Worm (Caenorhabditis elegans) whole organism, L3 larva: Measurements from ENCODE around the gene C17H12.10.

ENCODE experiments used
- R02D3.7 ChIP-seq: fragments of 150-350 bp; optimal IDR thresholded peaks from 2 replicates; lab custom pipeline; 2014; ENCODE audit warnings: missing biosample characterization, missing genetic modification characterization
- aly-2 ChIP-seq: fragments of 150-350 bp; optimal IDR thresholded peaks from 2 replicates; lab custom pipeline; 2014; ENCODE audit warnings: missing biosample characterization, missing genetic modification characterization
- ceh-28 ChIP-seq: fragments of 150-350 bp; optimal IDR thresholded peaks from 2 replicates; lab custom pipeline; 2014; ENCODE audit warnings: missing biosample characterization, missing genetic modification reagents, missing genetic modification characterization
- ceh-82 ChIP-seq: fragments of 150-350 bp; optimal IDR thresholded peaks from 2 replicates; lab custom pipeline; 2014; ENCODE audit warnings: missing biosample characterization, missing genetic modification characterization
- egl-27 ChIP-seq: sonication (generic microtip); optimal IDR thresholded peaks from 4 replicates; lab custom pipeline; 2017; ENCODE audit warnings: missing biosample characterization, missing genetic modification reagents, missing genetic modification characterization
- fkh-10 ChIP-seq: sonication (generic microtip); optimal IDR thresholded peaks from 2 replicates; lab custom pipeline; 2017; ENCODE audit warnings: missing biosample characterization, missing genetic modification reagents, missing genetic modification characterization
- jun-1 ChIP-seq: fragments of 150-350 bp; optimal IDR thresholded peaks from 2 replicates; lab custom pipeline; 2014; ENCODE audit warnings: missing biosample characterization, missing genetic modification reagents, missing genetic modification characterization
- pqm-1 ChIP-seq: fragments of 150-350 bp; optimal IDR thresholded peaks from 2 replicates; lab custom pipeline; 2017; ENCODE audit warnings: missing biosample characterization, missing genetic modification characterization, inconsistent platforms
- ztf-11 ChIP-seq: fragments of 150-350 bp; optimal IDR thresholded peaks from 2 replicates; lab custom pipeline; 2014; ENCODE audit warnings: missing biosample characterization, missing genetic modification characterization

DNA sequence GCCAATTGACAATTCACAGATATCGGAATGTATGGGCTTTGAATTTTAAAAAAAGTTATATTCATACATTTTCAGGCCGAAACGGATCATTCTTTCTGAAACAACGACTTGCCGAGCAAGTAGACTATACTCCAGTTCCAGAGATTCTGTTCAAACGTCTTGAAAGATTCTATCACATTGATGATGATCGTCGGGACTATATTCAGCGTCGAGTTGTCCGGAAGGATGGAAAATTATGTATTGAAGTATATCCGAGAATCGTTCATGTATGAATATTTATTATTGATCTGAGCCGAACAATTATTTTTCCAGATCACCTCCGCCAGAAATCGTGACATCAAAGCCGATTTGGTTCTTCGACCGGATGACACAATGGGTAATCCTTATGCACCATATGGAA is 49.0 kb upstream of the C17H12.10 start:
- TF ChIP-seq ztf-11 (tag; lab: Kevin White, UChicago) (no peak), egl-27 (tag; lab: Kevin White, UChicago) (no peak), pqm-1 (no peak), fkh-10 (no peak), R02D3.7 (tag; lab: Kevin White, UChicago) (no peak), ceh-28 (tag; lab: Kevin White, UChicago) (no peak), ceh-82 (tag; lab: Kevin White, UChicago) (no peak), aly-2 (tag; lab: Kevin White, UChicago) (no peak), jun-1 (tag; lab: Kevin White, UChicago) (no peak)
